Worm (Caenorhabditis elegans): Measurements from ENCODE around the gene unc-86.

ce11 chrIII:8201760-8202159 is 14.4 kb downstream of the unc-86 start:
- TF ChIP-seq ama-1 (optimal IDR thresholded peaks at IDR 0.05) (no peak), flt-1 (GFP tag; IDR thresholded peaks at IDR 0.05) (no peak), hmbx-1 (tag; optimal IDR thresholded peaks at IDR 0.05) (no peak), sea-1 (GFP tag; conservative IDR thresholded peaks at IDR 0.05) (no peak), ets-7 (tag; optimal IDR thresholded peaks at IDR 0.05) (no peak), aly-1 (tag; optimal IDR thresholded peaks at IDR 0.05) (no peak), pes-1 (GFP tag; IDR thresholded peaks at IDR 0.05) (no peak), tbx-37 (GFP tag; conservative IDR thresholded peaks at IDR 0.05) (no peak), B0310.2 (tag; optimal IDR thresholded peaks at IDR 0.05) (no peak), scrt-1 (GFP tag; IDR thresholded peaks at IDR 0.05) (no peak), ceh-36 (tag; optimal IDR thresholded peaks at IDR 0.05) (peak; percentile 0), tra-4 (tag; optimal IDR thresholded peaks at IDR 0.05) (no peak), hnd-1 (tag; optimal IDR thresholded peaks at IDR 0.05) (no peak), F13C5.2 (tag; optimal IDR thresholded peaks at IDR 0.05) (no peak)
